Worm (Caenorhabditis elegans) whole organism, mixed stage, embryonic: ENCODE data around the gene srd-13.

ENCODE experiments used
- blmp-1 ChIP-seq: fragments of 150-350 bp; optimal IDR thresholded peaks from 2 replicates; lab custom pipeline; 2014; ENCODE audit warnings: missing biosample characterization, missing genetic modification characterization
- elt-3 ChIP-seq: fragments of 150-350 bp; optimal IDR thresholded peaks from 2 replicates; lab custom pipeline; 2014; ENCODE audit warnings: missing biosample characterization, missing genetic modification characterization
- lin-13 ChIP-seq: fragments of 150-350 bp; optimal IDR thresholded peaks from 2 replicates; lab custom pipeline; 2014; ENCODE audit warnings: missing biosample characterization, missing genetic modification characterization
- nhr-237 ChIP-seq: fragments of 150-350 bp; optimal IDR thresholded peaks from 2 replicates; lab custom pipeline; 2014; ENCODE audit warnings: missing biosample characterization, missing genetic modification characterization
- nhr-28 ChIP-seq: fragments of 150-350 bp; optimal IDR thresholded peaks from 2 replicates; lab custom pipeline; 2014; ENCODE audit warnings: missing biosample characterization, missing genetic modification characterization
- sptf-1 ChIP-seq: sonication (generic microtip); optimal IDR thresholded peaks from 2 replicates; lab custom pipeline; 2017; ENCODE audit warnings: mild to moderate bottlenecking, missing genetic modification characterization, moderate library complexity, missing compliant biosample characterization

DNA sequence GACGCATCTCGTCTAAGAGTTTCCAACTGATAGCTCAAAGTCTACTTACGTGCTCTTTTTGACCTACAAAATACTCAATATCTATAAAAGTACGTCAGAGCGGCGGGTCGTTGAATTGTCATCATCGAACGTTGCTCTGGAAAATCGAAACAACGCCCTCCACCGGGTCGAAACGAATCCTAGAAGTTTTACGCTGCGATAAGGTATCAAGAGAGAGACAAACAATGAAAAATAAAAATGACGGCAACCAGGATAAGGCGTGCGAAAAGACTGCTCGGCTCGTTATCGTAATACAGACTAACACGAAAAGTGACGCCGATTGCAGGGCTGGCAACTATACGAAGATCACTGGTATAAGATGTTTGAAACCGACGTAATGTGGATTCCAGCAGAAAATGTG, 18.8 kb upstream of the srd-13 start:
- TF ChIP-seq sptf-1 (tag; lab: Kevin White, UChicago) (no peak), blmp-1 (tag; lab: Kevin White, UChicago) (no peak), nhr-237 (no peak), lin-13 (no peak), elt-3 (tag; lab: Kevin White, UChicago) (no peak), nhr-28 (tag; lab: Kevin White, UChicago) (no peak)
